Fruit fly (Drosophila melanogaster) whole organism, embryonic: Measurements from ENCODE around the gene CG12594.

Experiments used
- CG11504 ChIP-seq: fragments of 200-800 bp; sonication (Bioruptor generic); optimal IDR thresholded peaks from 3 replicates; lab custom pipeline; 2019; ENCODE audit warnings: missing biosample characterization, mild to moderate bottlenecking, missing genetic modification characterization, moderate library complexity
- CG11723 ChIP-seq: fragments of 200-800 bp; sonication (Bioruptor generic); optimal IDR thresholded peaks from 2 replicates; lab custom pipeline; 2017; ENCODE audit warnings: missing biosample characterization, mild to moderate bottlenecking, missing genetic modification characterization
- CG13624 ChIP-seq: fragments of 200-800 bp; sonication (Bioruptor generic); optimal IDR thresholded peaks from 2 replicates; lab custom pipeline; 2016; ENCODE audit warnings: missing biosample characterization, missing genetic modification characterization
- CG13894 ChIP-seq: fragments of 200-800 bp; sonication (Bioruptor generic); optimal IDR thresholded peaks from 3 replicates; lab custom pipeline; 2018; ENCODE audit warnings: missing biosample characterization, mild to moderate bottlenecking, missing genetic modification characterization, moderate library complexity
- CG14710 ChIP-seq: fragments of 200-800 bp; sonication (Bioruptor generic); optimal IDR thresholded peaks from 3 replicates; lab custom pipeline; 2019; ENCODE audit warnings: missing biosample characterization, mild to moderate bottlenecking, missing genetic modification characterization, moderate library complexity
- CG14860 ChIP-seq: fragments of 200-800 bp; sonication (Bioruptor generic); IDR thresholded peaks from 3 replicates; pipeline ENCODE4 v1.3.6; 2022; ENCODE audit warnings: missing biosample characterization, missing genetic modification characterization; ENCODE audit not compliant: partially characterized antibody
- CG15514 ChIP-seq: fragments of 200-800 bp; sonication (Bioruptor generic); optimal IDR thresholded peaks from 3 replicates; lab custom pipeline; 2017; ENCODE audit warnings: missing biosample characterization, missing genetic modification characterization, mild to moderate bottlenecking, moderate library complexity, missing genetic modification reagents
- CG1603 ChIP-seq: fragments of 200-800 bp; sonication (Bioruptor generic); optimal IDR thresholded peaks from 2 replicates; lab custom pipeline; 2019; ENCODE audit warnings: missing biosample characterization, mild to moderate bottlenecking, missing genetic modification characterization, moderate library complexity
- CG17802 ChIP-seq: fragments of 200-800 bp; sonication (Bioruptor generic); optimal IDR thresholded peaks from 2 replicates; lab custom pipeline; 2018; ENCODE audit warnings: missing biosample characterization, mild to moderate bottlenecking, missing genetic modification characterization, moderate library complexity
- CG18011 ChIP-seq: fragments of 200-800 bp; sonication (Bioruptor generic); optimal IDR thresholded peaks from 2 replicates; lab custom pipeline; 2017; ENCODE audit warnings: missing biosample characterization, missing genetic modification characterization, mild to moderate bottlenecking, moderate library complexity, missing genotype
- CG18619 ChIP-seq: fragments of 200-800 bp; sonication (Bioruptor generic); optimal IDR thresholded peaks from 3 replicates; lab custom pipeline; 2017; ENCODE audit warnings: missing biosample characterization, mild to moderate bottlenecking, missing genetic modification characterization
- CG2202 ChIP-seq: fragments of 200-800 bp; sonication (Bioruptor generic); optimal IDR thresholded peaks from 2 replicates; lab custom pipeline; 2018; ENCODE audit warnings: missing biosample characterization, mild to moderate bottlenecking, missing genetic modification characterization
- CG2875 ChIP-seq: fragments of 200-800 bp; sonication (Bioruptor generic); optimal IDR thresholded peaks from 2 replicates; lab custom pipeline; 2017; ENCODE audit warnings: missing biosample characterization, mild to moderate bottlenecking, missing genetic modification characterization, missing genetic modification reagents
- CG31388 ChIP-seq: fragments of 200-800 bp; sonication (Bioruptor generic); optimal IDR thresholded peaks from 2 replicates; lab custom pipeline; 2016; ENCODE audit warnings: missing biosample characterization, missing genetic modification characterization
- CG34422 ChIP-seq: fragments of 200-800 bp; sonication (Bioruptor generic); IDR thresholded peaks from 3 replicates; pipeline ENCODE4 v1.3.6; 2022; ENCODE audit warnings: missing biosample characterization, missing genetic modification characterization
- CG4730 ChIP-seq: fragments of 200-800 bp; sonication (Bioruptor generic); IDR thresholded peaks from 2 replicates; pipeline ENCODE4 v1.3.6; 2022; ENCODE audit warnings: missing biosample characterization, missing genetic modification characterization
- CG4820 ChIP-seq: fragments of 200-800 bp; sonication (Bioruptor generic); optimal IDR thresholded peaks from 3 replicates; lab custom pipeline; 2016; ENCODE audit warnings: missing biosample characterization, missing genetic modification characterization
- CG6272 ChIP-seq: fragments of 200-800 bp; sonication (Bioruptor generic); IDR thresholded peaks from 2 replicates; pipeline ENCODE4 v1.3.6; 2022; ENCODE audit warnings: missing biosample characterization, missing genetic modification characterization
- CG8089 ChIP-seq: fragments of 200-800 bp; sonication (Bioruptor generic); optimal IDR thresholded peaks from 3 replicates; lab custom pipeline; 2016; ENCODE audit warnings: missing biosample characterization, missing genetic modification characterization
- CG9727 ChIP-seq: fragments of 200-800 bp; sonication (Bioruptor generic); optimal IDR thresholded peaks from 3 replicates; lab custom pipeline; 2017; ENCODE audit warnings: missing biosample characterization, mild to moderate bottlenecking, missing genetic modification characterization
- CG9817 ChIP-seq: fragments of 200-800 bp; sonication (Bioruptor generic); optimal IDR thresholded peaks from 2 replicates; lab custom pipeline; 2018; ENCODE audit warnings: missing biosample characterization, mild to moderate bottlenecking, missing genetic modification characterization, moderate library complexity
- CrebB ChIP-seq: fragments of 200-800 bp; sonication (Bioruptor generic); optimal IDR thresholded peaks from 3 replicates; lab custom pipeline; 2018; ENCODE audit warnings: missing biosample characterization, mild to moderate bottlenecking, missing genetic modification characterization
- E2f2 ChIP-seq: fragments of 200-800 bp; sonication (Bioruptor generic); IDR thresholded peaks from 2 replicates; pipeline ENCODE4 v1.3.6; 2022; ENCODE audit warnings: missing biosample characterization, missing genetic modification characterization
- Eip74EF ChIP-seq, 2 experiments: fragments of 200-800 bp in 1 of 2; fragments of >200 bp in 1 of 2; sonication (Bioruptor generic) in 1 of 2; optimal IDR thresholded peaks; 2 replicates each; lab custom pipeline; 2017 to 2019; ENCODE audit warnings: missing biosample characterization in 2 of 2, missing genetic modification characterization in 2 of 2, mild to moderate bottlenecking in 1 of 2, moderate library complexity in 1 of 2
- Ets65A ChIP-seq: fragments of 200-800 bp; sonication (Bioruptor generic); peaks from one replicate; lab custom pipeline; 2016; ENCODE audit warnings: missing biosample characterization, missing genetic modification characterization
- Hmr ChIP-seq: fragments of 200-800 bp; sonication (Bioruptor generic); optimal IDR thresholded peaks from 3 replicates; lab custom pipeline; 2017; ENCODE audit warnings: mild to moderate bottlenecking, missing biosample characterization, missing genetic modification reagents, missing genetic modification characterization
- Hmx ChIP-seq: fragments of 200-800 bp; sonication (Bioruptor generic); optimal IDR thresholded peaks from 2 replicates; lab custom pipeline; 2016; ENCODE audit warnings: missing biosample characterization, missing genetic modification characterization
- NC2α ChIP-seq: fragments of 200-800 bp; sonication (Bioruptor generic); optimal IDR thresholded peaks from 2 replicates; lab custom pipeline; 2016; ENCODE audit warnings: missing biosample characterization, missing genetic modification characterization
- NFAT ChIP-seq: fragments of 200-800 bp; sonication (Bioruptor generic); IDR thresholded peaks from 2 replicates; pipeline ENCODE4 v1.3.6; 2022; ENCODE audit warnings: missing biosample characterization, missing genetic modification characterization
- Sox102F ChIP-seq: fragments of 200-800 bp; sonication (Bioruptor generic); optimal IDR thresholded peaks from 2 replicates; lab custom pipeline; 2018; ENCODE audit warnings: missing biosample characterization, mild to moderate bottlenecking, missing genetic modification characterization, moderate library complexity
- Sry-δ ChIP-seq: fragments of 200-800 bp; sonication (Bioruptor generic); optimal IDR thresholded peaks from 2 replicates; lab custom pipeline; 2016; ENCODE audit warnings: missing biosample characterization, missing genetic modification characterization
- al ChIP-seq: fragments of 200-800 bp; sonication (Bioruptor generic); IDR thresholded peaks from 2 replicates; pipeline ENCODE4 v1.3.6; 2022; ENCODE audit warnings: missing biosample characterization, missing genetic modification characterization
- ap ChIP-seq: fragments of 200-800 bp; sonication (Bioruptor generic); IDR thresholded peaks from 2 replicates; pipeline ENCODE4 v1.3.6; 2022; ENCODE audit warnings: missing biosample characterization, missing genetic modification characterization
- bab2 ChIP-seq: fragments of 200-800 bp; sonication (Bioruptor generic); optimal IDR thresholded peaks from 2 replicates; lab custom pipeline; 2016; ENCODE audit warnings: missing biosample characterization, missing genetic modification characterization
- caup ChIP-seq: fragments of 200-800 bp; sonication (Bioruptor generic); optimal IDR thresholded peaks from 3 replicates; lab custom pipeline; 2017; ENCODE audit warnings: missing biosample characterization, mild to moderate bottlenecking, missing genetic modification characterization, moderate library complexity; ENCODE audit not compliant: severe bottlenecking
- chm ChIP-seq: fragments of 200-800 bp; sonication (Bioruptor generic); IDR thresholded peaks from 2 replicates; pipeline ENCODE4 v1.3.6; 2022; ENCODE audit warnings: missing biosample characterization, missing genetic modification characterization
- danr ChIP-seq: fragments of 200-800 bp; sonication (Bioruptor generic); IDR thresholded peaks from 2 replicates; pipeline ENCODE4 v1.3.6; 2022; ENCODE audit warnings: missing biosample characterization, missing genetic modification characterization
- dmrt99B ChIP-seq: fragments of 200-800 bp; sonication (Bioruptor generic); optimal IDR thresholded peaks from 2 replicates; lab custom pipeline; 2018; ENCODE audit warnings: missing biosample characterization, mild to moderate bottlenecking, missing genetic modification characterization, moderate library complexity
- dpn ChIP-seq, 2 experiments: fragments of 200-800 bp; sonication (Bioruptor generic); optimal IDR thresholded peaks; 3 replicates each; lab custom pipeline; 2016; ENCODE audit warnings: missing biosample characterization in 2 of 2, missing genetic modification characterization in 2 of 2
- eve ChIP-seq, 2 experiments: fragments of >200 bp; optimal IDR thresholded peaks; 2 replicates each; lab custom pipeline; 2017; ENCODE audit warnings: missing biosample characterization in 2 of 2, missing genetic modification characterization in 2 of 2
- eyg ChIP-seq: fragments of 200-800 bp; sonication (Bioruptor generic); optimal IDR thresholded peaks from 3 replicates; lab custom pipeline; 2016; ENCODE audit warnings: missing biosample characterization, missing genetic modification characterization
- fru ChIP-seq: fragments of >200 bp; optimal IDR thresholded peaks from 2 replicates; lab custom pipeline; 2017
- jigr1 ChIP-seq: fragments of 200-800 bp; sonication (Bioruptor generic); IDR thresholded peaks from 3 replicates; pipeline ENCODE4 v1.3.6; 2022; ENCODE audit warnings: missing biosample characterization, missing genetic modification characterization
- lab ChIP-seq: fragments of 200-800 bp; sonication (Bioruptor generic); optimal IDR thresholded peaks from 3 replicates; lab custom pipeline; 2017; ENCODE audit warnings: missing biosample characterization, missing genetic modification characterization, mild to moderate bottlenecking, moderate library complexity, missing genetic modification reagents
- nerfin-2 ChIP-seq: fragments of 200-800 bp; sonication (Bioruptor generic); IDR thresholded peaks from 2 replicates; pipeline ENCODE4 v1.3.6; 2022; ENCODE audit warnings: missing biosample characterization, missing genetic modification characterization; ENCODE audit not compliant: partially characterized antibody
- nmo ChIP-seq: fragments of 200-800 bp; sonication (Bioruptor generic); optimal IDR thresholded peaks from 2 replicates; lab custom pipeline; 2018; ENCODE audit warnings: missing biosample characterization, mild to moderate bottlenecking, missing genetic modification characterization, moderate library complexity
- rib ChIP-seq: fragments of 200-800 bp; sonication (Bioruptor generic); IDR thresholded peaks from 2 replicates; pipeline ENCODE4 v1.3.6; 2022; ENCODE audit warnings: missing biosample characterization, missing genetic modification characterization
- slou ChIP-seq: fragments of 200-800 bp; sonication (Bioruptor generic); optimal IDR thresholded peaks from 3 replicates; lab custom pipeline; 2016; ENCODE audit warnings: missing biosample characterization, missing genetic modification characterization
- sna ChIP-seq: fragments of 200-800 bp; sonication (Bioruptor generic); IDR thresholded peaks from 2 replicates; pipeline ENCODE4 v1.3.6; 2022; ENCODE audit warnings: missing biosample characterization, missing genetic modification characterization; ENCODE audit not compliant: partially characterized antibody
- zen ChIP-seq: fragments of 200-800 bp; sonication (Bioruptor generic); optimal IDR thresholded peaks from 3 replicates; lab custom pipeline; 2018; ENCODE audit warnings: missing biosample characterization, mild to moderate bottlenecking, missing genetic modification characterization, moderate library complexity

Gene CG12594

dm6 chr3R:11780181-11780688, 58.7 kb downstream of the CG12594 start (continued):
- TF ChIP-seq al (GFP tag; lab: Robert Waterston, UW): no peak
- TF ChIP-seq rib (GFP tag; lab: Robert Waterston, UW): no peak
- peak; percentile 94 for TF ChIP-seq CG11504 (tag; lab: Kevin White, UChicago)
- TF ChIP-seq CG14710 (tag; lab: Kevin White, UChicago): peak; percentile 98
- TF ChIP-seq CG11723 (GFP tag; lab: Kevin White, UChicago): peak; percentile 82
- peak; percentile 4 to 86 for TF ChIP-seq dpn (GFP tag; optimal IDR thresholded peaks at IDR 0.05; lab: Kevin White, UChicago)
- no peak for TF ChIP-seq CG13624
- peak; percentile 75; the same call in 1 of the 2 replicates for TF ChIP-seq ap (GFP tag; lab: Robert Waterston, UW)
- peak in 1 of 2 experiments; percentile 91 for TF ChIP-seq eve (GFP tag; optimal IDR thresholded peaks at IDR 0.05; lab: Kevin White, UChicago)
- TF ChIP-seq CG6272: peak; percentile 85
- TF ChIP-seq fru (lab: Kevin White, UChicago): no peak
- TF ChIP-seq Eip74EF (GFP tag; optimal IDR thresholded peaks at IDR 0.05; lab: Kevin White, UChicago): peak in 1 of 2 experiments; percentile 92
- peak; percentile 26 for TF ChIP-seq CG18011
- TF ChIP-seq nmo: peak; percentile 99
- TF ChIP-seq E2f2 (GFP tag; lab: Robert Waterston, UW): peak; percentile 30; the same call in 1 of the 2 replicates
- TF ChIP-seq Hmr (GFP tag; lab: Kevin White, UChicago): peak; percentile 47
- peak; percentile 98 for TF ChIP-seq CG9727 (GFP tag; lab: Kevin White, UChicago)
- peak; percentile 76 for TF ChIP-seq lab (GFP tag; lab: Kevin White, UChicago)
- TF ChIP-seq CG2875 (GFP tag; lab: Kevin White, UChicago): peak; percentile 95
- peak; percentile 56 for TF ChIP-seq Ets65A (GFP tag; lab: Kevin White, UChicago)
- TF ChIP-seq CG14860: no peak
- peak; percentile 90; the same call in 2 of the 3 replicates for TF ChIP-seq CG34422 (GFP tag; lab: Robert Waterston, UW)
- TF ChIP-seq CG17802 (tag; lab: Kevin White, UChicago): peak; percentile 87
- peak; percentile 34 for TF ChIP-seq slou (GFP tag; lab: Kevin White, UChicago)
- TF ChIP-seq CG9817 (tag; lab: Kevin White, UChicago): peak; percentile 53
- peak; percentile 96 for TF ChIP-seq Sox102F (GFP tag; lab: Kevin White, UChicago)
- TF ChIP-seq Sry-δ (GFP tag; lab: Kevin White, UChicago): no peak
- TF ChIP-seq eyg: no peak
- peak; percentile 93 for TF ChIP-seq chm (GFP tag; lab: Robert Waterston, UW)
- peak; percentile 68 for TF ChIP-seq CG4730 (GFP tag; lab: Robert Waterston, UW)
- no peak for TF ChIP-seq NFAT (GFP tag; lab: Robert Waterston, UW)
- TF ChIP-seq zen: peak; percentile 97
- peak; percentile 59; the same call in 1 of the 3 replicates for TF ChIP-seq jigr1 (GFP tag; lab: Robert Waterston, UW)
- TF ChIP-seq caup (GFP tag; lab: Kevin White, UChicago): peak; percentile 58
- TF ChIP-seq CG31388 (GFP tag; lab: Kevin White, UChicago): peak; percentile 49
- peak; percentile 3 for TF ChIP-seq CrebB (tag; lab: Kevin White, UChicago)
- TF ChIP-seq nerfin-2 (GFP tag; lab: Robert Waterston, UW): no peak
- TF ChIP-seq NC2α (GFP tag; lab: Kevin White, UChicago): no peak
- TF ChIP-seq CG18619 (GFP tag; lab: Kevin White, UChicago): peak; percentile 87
- TF ChIP-seq CG2202 (tag; lab: Kevin White, UChicago): peak; percentile 96
- no peak for TF ChIP-seq Hmx (GFP tag; lab: Kevin White, UChicago)
- TF ChIP-seq CG1603 (tag; lab: Kevin White, UChicago): peak; percentile 65
- TF ChIP-seq CG4820: peak; percentile 94
- peak; percentile 94 for TF ChIP-seq dmrt99B (tag; lab: Kevin White, UChicago)
- no peak for TF ChIP-seq sna (GFP tag; lab: Robert Waterston, UW)
- no peak for TF ChIP-seq CG13894
- peak; percentile 12 for TF ChIP-seq CG15514 (GFP tag; lab: Kevin White, UChicago)
- no peak for TF ChIP-seq CG8089 (GFP tag; lab: Kevin White, UChicago)
- TF ChIP-seq danr (GFP tag; lab: Robert Waterston, UW): peak; percentile 58; the same call in 1 of the 2 replicates
- TF ChIP-seq bab2 (GFP tag; lab: Kevin White, UChicago): peak; percentile 35
